Worm (Caenorhabditis elegans) whole organism, late embryonic: ENCODE measurements around the gene fbxa-80.
"Not testable (repeated sequence)": the region's sequence is repeated elsewhere in the genome, so short reads cannot be mapped to it uniquely, and the experiment has no call there.

ENCODE experiments used
- lin-11 ChIP-seq: fragments of 200-800 bp; sonication (Bioruptor generic); optimal IDR thresholded peaks from 2 replicates; lab custom pipeline; 2018; ENCODE audit warnings: mild to moderate bottlenecking, missing genetic modification characterization, missing compliant biosample characterization
- pha-4 ChIP-seq: fragments of 150-350 bp; optimal IDR thresholded peaks from 2 replicates; lab custom pipeline; 2018; ENCODE audit warnings: missing biosample characterization, missing genetic modification reagents, missing genetic modification characterization
- unc-42 ChIP-seq: sonication (generic microtip); optimal IDR thresholded peaks from 2 replicates; lab custom pipeline; 2016; ENCODE audit warnings: missing genotype, missing genetic modification characterization, missing compliant biosample characterization

fbxa-80 gene

DNA sequence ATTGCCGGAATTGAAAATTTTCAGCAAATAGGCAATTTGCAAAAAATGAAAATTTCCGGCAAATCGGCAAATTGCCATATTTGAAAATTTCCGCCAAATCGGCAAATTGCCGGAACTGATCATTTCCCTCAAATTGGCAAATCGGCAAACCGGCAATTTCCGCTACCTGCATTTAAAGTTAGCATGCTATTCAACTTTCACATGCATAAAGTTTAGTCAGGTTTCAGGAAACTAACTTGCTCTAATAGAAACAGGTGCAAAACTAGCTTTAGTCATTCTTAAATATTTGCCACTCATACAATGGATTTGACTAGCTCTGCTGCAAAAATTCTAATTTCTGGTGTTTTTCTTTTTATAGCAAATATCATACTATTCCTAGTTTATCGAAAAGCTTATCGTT, 51.3 kb downstream of the fbxa-80 start, which contains the start of gene srz-9:
Gene srz-9, plus strand, starts transcription at position 301 of the 400 bp plus-strand sequence.
- not testable (repeated sequence) for TF ChIP-seq pha-4, lin-11, unc-42 (tag; lab: Kevin White, UChicago)
